Fruit fly (Drosophila melanogaster): ENCODE measurements around the gene CG12640.

DNA sequence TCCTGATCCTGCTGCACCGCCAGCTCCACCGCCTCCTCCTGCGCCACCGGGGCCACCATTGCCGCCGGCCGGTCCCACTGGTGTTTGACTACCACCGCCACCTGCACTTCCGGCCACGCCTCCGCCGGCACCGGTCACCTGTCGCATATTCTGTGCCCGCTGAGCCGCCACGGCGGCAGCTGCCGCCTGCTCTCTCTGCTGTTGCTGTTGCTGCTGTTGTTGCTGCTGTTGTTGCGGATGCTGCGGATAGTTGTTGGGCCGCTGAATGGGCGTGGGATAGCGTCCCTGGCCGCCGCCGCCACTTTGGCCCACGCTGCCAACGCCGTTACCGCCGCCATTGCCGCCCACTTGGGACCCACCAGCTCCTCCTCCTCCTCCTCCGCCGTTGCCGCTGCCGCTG lies 31.9 kb upstream of the CG12640 start:
- TF ChIP-seq Dll (optimal IDR thresholded peaks at IDR 0.05) (no peak), usp (GFP tag; optimal IDR thresholded peaks at IDR 0.05) (no peak), CG8478 (optimal IDR thresholded peaks at IDR 0.05) (no peak), pan (optimal IDR thresholded peaks at IDR 0.05) (no peak), EcR (GFP tag; optimal IDR thresholded peaks at IDR 0.05) (no peak)
